Fruit fly (Drosophila melanogaster): ENCODE measurements around the gene Kdm5.
A peak's percentile ranks its signal among the peaks of the same experiment; 100 is the strongest.

DNA sequence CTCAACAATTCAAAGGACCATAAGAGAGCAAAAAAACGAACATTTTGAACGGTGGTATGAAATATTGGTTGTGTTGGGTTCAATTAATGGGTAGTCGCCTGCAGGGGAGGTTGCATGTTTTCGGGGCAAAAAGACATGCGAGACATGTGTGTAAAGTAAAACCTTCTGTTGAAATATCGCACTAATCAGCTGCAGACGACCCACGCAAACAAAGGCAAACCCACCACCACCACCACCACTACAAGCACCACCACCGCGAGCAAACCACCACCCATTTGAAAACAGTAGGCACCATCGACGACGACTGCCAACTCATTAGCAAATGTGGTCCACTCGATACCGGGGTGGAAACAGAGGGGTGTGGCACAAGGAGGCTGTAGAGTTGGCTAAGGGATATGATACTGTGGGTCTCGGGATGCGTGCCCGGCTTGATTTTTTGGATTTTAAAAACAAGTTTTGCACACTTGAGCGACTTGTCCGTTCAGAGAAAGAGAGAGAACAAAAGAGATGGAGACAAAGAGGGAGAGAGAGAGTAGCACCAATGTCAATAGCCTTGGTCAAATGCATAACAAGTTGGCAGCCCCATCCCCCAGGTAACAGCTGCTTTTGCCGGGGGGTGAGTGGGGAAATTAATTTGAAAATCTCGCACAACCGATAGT, 22.1 kb downstream of the Kdm5 start:
- no peak for TF ChIP-seq dmrt93B (GFP tag; optimal IDR thresholded peaks at IDR 0.05)
- no peak for TF ChIP-seq N (GFP tag; optimal IDR thresholded peaks at IDR 0.05)
- TF ChIP-seq Rel (GFP tag; optimal IDR thresholded peaks at IDR 0.05) = no peak
- peak; percentile 35 for TF ChIP-seq Rel (tag; optimal IDR thresholded peaks at IDR 0.05)
- no peak for TF ChIP-seq sage (GFP tag; optimal IDR thresholded peaks at IDR 0.05)
- peak; percentile 36 for TF ChIP-seq HLH106 (tag; optimal IDR thresholded peaks at IDR 0.05)
- no peak for TF ChIP-seq usp (GFP tag; optimal IDR thresholded peaks at IDR 0.05)
- TF ChIP-seq CrebA (GFP tag; optimal IDR thresholded peaks at IDR 0.05; ENCODE audit: borderline replicate concordance) = no peak
- TF ChIP-seq pan (optimal IDR thresholded peaks at IDR 0.05) = no peak
- TF ChIP-seq Jra (GFP tag; optimal IDR thresholded peaks at IDR 0.05) = no peak
- TF ChIP-seq h (GFP tag; optimal IDR thresholded peaks at IDR 0.05) = peak; percentile 61
